Worm (Caenorhabditis elegans) whole organism, L1 larva: ENCODE measurements around the gene ceh-60.

Experiments used
- C04F5.9 ChIP-seq: sonication (generic microtip); optimal IDR thresholded peaks from 2 replicates; lab custom pipeline; 2016; ENCODE audit warnings: missing genetic modification characterization, missing compliant biosample characterization
- C34B4.2 ChIP-seq: sonication (generic microtip); optimal IDR thresholded peaks from 2 replicates; lab custom pipeline; 2017; ENCODE audit warnings: mild to moderate bottlenecking, missing genetic modification characterization, missing compliant biosample characterization
- F16B12.6 ChIP-seq: fragments of 150-350 bp; optimal IDR thresholded peaks from 2 replicates; lab custom pipeline; 2014; ENCODE audit warnings: missing biosample characterization, missing genetic modification characterization
- Y116A8C.19 ChIP-seq: sonication (generic microtip); optimal IDR thresholded peaks from 2 replicates; lab custom pipeline; 2016; ENCODE audit warnings: missing compliant biosample characterization, missing genetic modification characterization, borderline replicate concordance
- aha-1 ChIP-seq: fragments of 150-350 bp; optimal IDR thresholded peaks from 2 replicates; lab custom pipeline; 2014; ENCODE audit warnings: missing biosample characterization, missing genetic modification characterization
- aly-2 ChIP-seq: fragments of 150-350 bp; optimal IDR thresholded peaks from 2 replicates; lab custom pipeline; 2014; ENCODE audit warnings: missing biosample characterization, missing genetic modification characterization
- ama-1 ChIP-seq: fragments of 150-350 bp; optimal IDR thresholded peaks from 2 replicates; lab custom pipeline; 2014
- blmp-1 ChIP-seq: fragments of 150-350 bp; optimal IDR thresholded peaks from 2 replicates; lab custom pipeline; 2014; ENCODE audit warnings: missing biosample characterization, missing genetic modification characterization
- ceh-63 ChIP-seq: fragments of 200-800 bp; sonication (Bioruptor generic); optimal IDR thresholded peaks from 2 replicates; lab custom pipeline; 2018; ENCODE audit warnings: mild to moderate bottlenecking, missing genetic modification characterization, missing compliant biosample characterization
- ceh-82 ChIP-seq, 3 experiments: fragments of 150-350 bp in 1 of 3; sonication (generic microtip) in 2 of 3; optimal IDR thresholded peaks; 2 replicates each; lab custom pipeline; 2014 to 2017; ENCODE audit warnings: missing biosample characterization in 3 of 3, missing genetic modification characterization in 3 of 3
- dsc-1 ChIP-seq: sonication (generic microtip); optimal IDR thresholded peaks from 2 replicates; lab custom pipeline; 2016; ENCODE audit warnings: mild to moderate bottlenecking, missing genetic modification characterization, missing compliant biosample characterization
- egl-13 ChIP-seq: sonication (generic microtip); optimal IDR thresholded peaks from 2 replicates; lab custom pipeline; 2016; ENCODE audit warnings: missing genotype, missing genetic modification reagents, missing genetic modification characterization, missing compliant biosample characterization
- elt-2 ChIP-seq: sonication (generic microtip); optimal IDR thresholded peaks from 2 replicates; lab custom pipeline; 2016; ENCODE audit warnings: missing genetic modification characterization, mild to moderate bottlenecking, inconsistent platforms, missing compliant biosample characterization, missing genetic modification reagents
- elt-3 ChIP-seq, 6 experiments: fragments of 150-350 bp in 1 of 6; sonication (generic microtip); optimal IDR thresholded peaks; 2 replicates each; lab custom pipeline; 2017 to 2018; ENCODE audit warnings: missing biosample characterization in 6 of 6, missing genetic modification characterization in 6 of 6, inconsistent platforms in 1 of 6
- fkh-10 ChIP-seq: sonication (generic microtip); optimal IDR thresholded peaks from 2 replicates; lab custom pipeline; 2017; ENCODE audit warnings: missing biosample characterization, missing genetic modification reagents, missing genetic modification characterization
- grh-1 ChIP-seq: fragments of 200-800 bp; sonication (Bioruptor generic); IDR thresholded peaks from 2 replicates; pipeline ENCODE4 v1.3.6; 2022; ENCODE audit warnings: missing genetic modification reagents, missing genetic modification characterization, missing compliant biosample characterization
- isw-1 ChIP-seq: fragments of 200-800 bp; sonication (Bioruptor generic); IDR thresholded peaks from 2 replicates; pipeline ENCODE4 v1.3.6; 2022; ENCODE audit warnings: missing genetic modification characterization, missing compliant biosample characterization
- jun-1 ChIP-seq: fragments of 150-350 bp; optimal IDR thresholded peaks from 2 replicates; lab custom pipeline; 2014; ENCODE audit warnings: missing biosample characterization, missing genetic modification reagents, missing genetic modification characterization
- lin-14 ChIP-seq: fragments of 200-800 bp; sonication (Bioruptor generic); optimal IDR thresholded peaks from 2 replicates; lab custom pipeline; 2018; ENCODE audit warnings: mild to moderate bottlenecking, missing genetic modification characterization, moderate library complexity, missing compliant biosample characterization
- lin-39 ChIP-seq: fragments of 150-350 bp; optimal IDR thresholded peaks from 2 replicates; lab custom pipeline; 2014; ENCODE audit warnings: missing biosample characterization, missing genetic modification reagents, missing genetic modification characterization
- lir-3 ChIP-seq: sonication (generic microtip); optimal IDR thresholded peaks from 2 replicates; lab custom pipeline; 2016; ENCODE audit warnings: mild to moderate bottlenecking, missing genetic modification characterization, moderate library complexity, missing compliant biosample characterization; ENCODE audit not compliant: poor library complexity
- lsy-2 ChIP-seq, 2 experiments: fragments of 150-350 bp; optimal IDR thresholded peaks; 2 replicates each; lab custom pipeline; 2014; ENCODE audit warnings: missing biosample characterization in 2 of 2, missing genetic modification characterization in 2 of 2
- mab-9 ChIP-seq: fragments of 200-800 bp; sonication (Bioruptor generic); IDR thresholded peaks from 2 replicates; pipeline ENCODE4 v1.3.6; 2022; ENCODE audit warnings: missing genetic modification reagents, missing genetic modification characterization, missing compliant biosample characterization
- nhr-11 ChIP-seq: fragments of 150-350 bp; optimal IDR thresholded peaks from 2 replicates; lab custom pipeline; 2014; ENCODE audit warnings: missing biosample characterization, missing genetic modification characterization
- nhr-19 ChIP-seq: fragments of 200-800 bp; sonication (Bioruptor generic); conservative IDR thresholded peaks from 2 replicates; pipeline ENCODE4 v1.3.6; 2022; ENCODE audit warnings: missing genetic modification characterization, missing compliant biosample characterization
- nhr-237 ChIP-seq: fragments of 150-350 bp; optimal IDR thresholded peaks from 2 replicates; lab custom pipeline; 2014; ENCODE audit warnings: missing biosample characterization, missing genetic modification characterization
- nhr-47 ChIP-seq: sonication (generic microtip); optimal IDR thresholded peaks from 2 replicates; lab custom pipeline; 2016; ENCODE audit warnings: mild to moderate bottlenecking, missing genetic modification characterization, moderate library complexity, missing compliant biosample characterization
- nhr-71 ChIP-seq: sonication (generic microtip); optimal IDR thresholded peaks from 2 replicates; lab custom pipeline; 2016; ENCODE audit warnings: mild to moderate bottlenecking, missing genetic modification characterization, moderate library complexity, missing compliant biosample characterization
- nhr-84 ChIP-seq: sonication (generic microtip); optimal IDR thresholded peaks from 2 replicates; lab custom pipeline; 2017; ENCODE audit warnings: missing biosample characterization, missing genetic modification characterization
- nhr-85 ChIP-seq: sonication (generic microtip); peaks from one replicate; lab custom pipeline; 2016; ENCODE audit warnings: missing genetic modification characterization, inconsistent platforms, missing compliant biosample characterization
- pag-3 ChIP-seq: sonication (generic microtip); optimal IDR thresholded peaks from 2 replicates; lab custom pipeline; 2017; ENCODE audit warnings: missing genetic modification characterization, mild to moderate bottlenecking, missing compliant biosample characterization, antibody characterized with exemption, borderline replicate concordance; ENCODE audit not compliant: insufficient read depth
- pax-3 ChIP-seq: fragments of 200-800 bp; sonication (Bioruptor generic); optimal IDR thresholded peaks from 2 replicates; lab custom pipeline; 2018; ENCODE audit warnings: mild to moderate bottlenecking, missing genetic modification characterization, moderate library complexity, missing compliant biosample characterization
- rnt-1 ChIP-seq: sonication (generic microtip); optimal IDR thresholded peaks from 2 replicates; lab custom pipeline; 2016; ENCODE audit warnings: mild to moderate bottlenecking, missing genetic modification characterization, moderate library complexity, missing compliant biosample characterization
- skn-1 ChIP-seq: fragments of 150-350 bp; optimal IDR thresholded peaks from 2 replicates; lab custom pipeline; 2014; ENCODE audit warnings: missing biosample characterization, missing genetic modification characterization
- snu-23 ChIP-seq: sonication (generic microtip); optimal IDR thresholded peaks from 2 replicates; lab custom pipeline; 2016; ENCODE audit warnings: missing genetic modification characterization, missing compliant biosample characterization
- sptf-1 ChIP-seq: fragments of 150-350 bp; optimal IDR thresholded peaks from 2 replicates; lab custom pipeline; 2014; ENCODE audit warnings: missing biosample characterization, missing genetic modification characterization
- tbx-2 ChIP-seq: sonication (generic microtip); optimal IDR thresholded peaks from 2 replicates; lab custom pipeline; 2016; ENCODE audit warnings: missing genetic modification characterization, missing compliant biosample characterization
- unc-130 ChIP-seq: fragments of 150-350 bp; optimal IDR thresholded peaks from 2 replicates; lab custom pipeline; 2017; ENCODE audit warnings: missing biosample characterization, missing genetic modification characterization, inconsistent platforms
- unc-98 ChIP-seq: fragments of 200-800 bp; sonication (Bioruptor generic); IDR thresholded peaks from 2 replicates; pipeline ENCODE4 v1.3.6; 2022; ENCODE audit warnings: missing genetic modification characterization, missing compliant biosample characterization
- zip-4 ChIP-seq: fragments of 200-800 bp; sonication (Bioruptor generic); optimal IDR thresholded peaks from 2 replicates; lab custom pipeline; 2018; ENCODE audit warnings: mild to moderate bottlenecking, missing genetic modification characterization, moderate library complexity, missing compliant biosample characterization
- ztf-4 ChIP-seq: fragments of 150-350 bp; optimal IDR thresholded peaks from 2 replicates; lab custom pipeline; 2014; ENCODE audit warnings: missing biosample characterization, missing genetic modification characterization

ceh-60 gene

DNA sequence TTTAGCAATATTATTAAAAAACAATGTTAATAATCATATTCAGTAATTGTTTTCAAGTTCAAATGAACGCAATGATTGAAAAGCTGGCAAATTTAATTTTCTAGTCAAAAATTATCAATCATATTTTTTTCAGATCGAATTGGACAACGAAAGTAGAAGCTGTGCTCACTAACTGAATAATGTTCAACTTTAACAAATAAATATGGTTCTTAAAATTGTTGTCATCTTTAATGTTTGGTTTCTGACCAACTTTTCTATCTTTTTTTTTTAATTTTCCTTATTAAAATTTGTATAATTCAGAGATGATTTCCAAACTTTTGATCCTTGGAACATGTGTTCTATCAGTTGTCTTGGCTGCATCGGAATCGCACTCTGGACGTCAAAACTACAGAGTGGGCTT lies 18.0 kb downstream of the ceh-60 start, which contains the start of gene ttr-35:
Gene ttr-35, plus strand, starts transcription at position 301 of the 400 bp plus-strand sequence.
- TF ChIP-seq elt-3 (tag; optimal IDR thresholded peaks at IDR 0.05; lab: Kevin White, UChicago) = no peak
- TF ChIP-seq sptf-1 = no peak
- no peak for TF ChIP-seq rnt-1 (tag; lab: Kevin White, UChicago)
- TF ChIP-seq Y116A8C.19 = no peak

DNA sequence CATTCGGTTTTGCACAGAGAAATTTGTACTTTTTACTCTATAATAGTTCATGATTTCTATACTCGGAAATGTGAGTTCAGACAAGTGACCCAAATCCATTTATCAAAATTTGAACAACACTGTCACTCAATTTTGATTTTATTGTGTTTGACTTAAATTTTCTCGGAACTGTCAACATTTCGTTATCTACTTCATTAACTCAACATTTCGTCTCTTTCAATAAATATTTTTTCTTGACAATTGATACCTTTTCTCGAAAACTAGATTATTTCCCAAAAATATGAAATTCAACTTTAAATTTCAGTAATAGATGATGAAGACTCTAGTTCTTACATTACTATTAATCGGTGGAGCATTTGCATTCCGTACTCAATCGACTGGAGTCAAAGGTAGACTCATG lies 19.3 kb downstream of the ceh-60 start, which contains the start of gene ttr-36:
Gene ttr-36, plus strand, starts transcription at position 301 of the 400 bp plus-strand sequence.
- TF ChIP-seq nhr-85 (tag; lab: Kevin White, UChicago) = no peak
- TF ChIP-seq aha-1 (tag; lab: Kevin White, UChicago) = no peak
- no peak for TF ChIP-seq egl-13 (tag; lab: Kevin White, UChicago)
- no peak for TF ChIP-seq grh-1 (GFP tag; lab: Robert Waterston, UW)
- no peak for TF ChIP-seq F16B12.6 (tag; lab: Kevin White, UChicago)
- no peak for TF ChIP-seq dsc-1 (tag; lab: Kevin White, UChicago)
- TF ChIP-seq jun-1 (tag; lab: Kevin White, UChicago) = no peak
- no peak for TF ChIP-seq pax-3
- TF ChIP-seq blmp-1 (tag; lab: Kevin White, UChicago) = no peak
- TF ChIP-seq lsy-2 (tag; optimal IDR thresholded peaks at IDR 0.05; lab: Kevin White, UChicago) = no peak
- no peak for TF ChIP-seq C04F5.9 (tag; lab: Kevin White, UChicago)
- no peak for TF ChIP-seq ceh-63 (GFP tag; lab: Kevin White, UChicago)
- TF ChIP-seq, all 84 proteins: peak for 0

DNA sequence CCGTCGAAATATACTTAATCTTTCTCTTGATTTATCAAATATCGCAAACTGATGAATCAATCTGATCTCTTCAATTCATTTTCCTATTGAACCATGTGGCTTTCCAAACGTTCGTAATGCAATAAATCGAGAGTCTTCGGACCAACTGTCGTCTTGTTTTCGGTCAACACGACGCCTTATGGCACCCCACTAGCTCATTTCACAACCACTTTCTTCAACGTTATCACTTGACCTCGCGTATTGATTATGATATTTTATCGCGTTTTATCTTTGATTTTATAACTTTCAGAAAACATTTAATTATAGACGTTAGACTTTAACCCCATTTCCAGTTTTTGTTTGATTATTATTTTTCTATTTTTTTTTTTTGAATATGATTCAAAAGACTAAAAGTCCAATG lies 20.1 kb downstream of the ceh-60 start:
- peak; percentile 66 for TF ChIP-seq unc-130 (tag; lab: Kevin White, UChicago)
- no peak for TF ChIP-seq grh-1 (GFP tag; lab: Robert Waterston, UW)
- TF ChIP-seq rnt-1 (tag; lab: Kevin White, UChicago) = peak; percentile 47
- TF ChIP-seq snu-23 (GFP tag; lab: Kevin White, UChicago) = peak; percentile 24
- TF ChIP-seq lin-39 = no peak
- no peak for TF ChIP-seq elt-2 (tag; lab: Kevin White, UChicago)
- TF ChIP-seq nhr-19 (GFP tag; lab: Robert Waterston, UW) = no peak
- TF ChIP-seq nhr-237 (tag; lab: Kevin White, UChicago) = no peak
- TF ChIP-seq aly-2 (tag; lab: Kevin White, UChicago) = no peak
- peak; percentile 65 for TF ChIP-seq nhr-71
- TF ChIP-seq skn-1 (tag; lab: Kevin White, UChicago) = no peak
- TF ChIP-seq lsy-2 (tag; optimal IDR thresholded peaks at IDR 0.05; lab: Kevin White, UChicago) = peak in 1 of 2 experiments; percentile 14
- no peak for TF ChIP-seq tbx-2 (tag; lab: Kevin White, UChicago)
- TF ChIP-seq pag-3 = peak; percentile 16
- peak; percentile 72 for TF ChIP-seq lin-14 (GFP tag; lab: Kevin White, UChicago)
- no peak for TF ChIP-seq isw-1 (GFP tag; lab: Robert Waterston, UW)
- no peak for TF ChIP-seq unc-98 (GFP tag; lab: Robert Waterston, UW)
- TF ChIP-seq ama-1 (lab: Kevin White, UChicago) = no peak
- no peak for TF ChIP-seq mab-9 (GFP tag; lab: Robert Waterston, UW)
- TF ChIP-seq lir-3 = no peak
- TF ChIP-seq ztf-4 (tag; lab: Kevin White, UChicago) = peak; percentile 3
- no peak for TF ChIP-seq nhr-85 (tag; lab: Kevin White, UChicago)
- no peak for TF ChIP-seq C34B4.2 (tag; lab: Kevin White, UChicago)
- no peak for TF ChIP-seq nhr-11
- no peak for TF ChIP-seq ceh-82 (tag; optimal IDR thresholded peaks at IDR 0.05; lab: Kevin White, UChicago)
- no peak for TF ChIP-seq fkh-10 (GFP tag; lab: Kevin White, UChicago)

DNA sequence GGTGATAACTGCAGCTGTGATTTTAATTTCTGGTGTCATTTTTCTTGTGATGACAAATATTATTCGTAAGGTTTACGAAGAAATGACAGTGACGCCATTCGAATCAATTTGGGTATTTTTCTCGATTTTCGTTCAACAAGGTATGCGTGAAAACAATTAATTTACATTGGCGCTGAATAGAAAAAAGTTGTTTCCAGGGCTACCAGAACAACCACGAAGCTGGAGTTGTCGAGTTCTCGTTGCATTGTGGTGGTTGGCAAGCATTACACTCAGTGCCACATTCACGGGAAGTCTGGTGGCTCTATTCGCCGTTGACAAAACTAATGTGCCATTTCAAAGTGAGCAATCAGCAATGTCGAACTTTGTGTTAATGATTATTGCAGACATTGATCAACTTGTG lies 22.2 kb downstream of the ceh-60 start:
- no peak for TF ChIP-seq zip-4
- no peak for TF ChIP-seq nhr-84 (tag; lab: Kevin White, UChicago)
- TF ChIP-seq rnt-1 (tag; lab: Kevin White, UChicago) = peak; percentile 0
- no peak for TF ChIP-seq nhr-47 (tag; lab: Kevin White, UChicago)
